Fruit fly (Drosophila melanogaster) whole organism: Measurements from ENCODE around the gene ATPsynC.

Source experiments
- CG8478 ChIP-seq: fragments of >200 bp; optimal IDR thresholded peaks from 2 replicates; lab custom pipeline; 2018; ENCODE audit warnings: inconsistent platforms
- EcR ChIP-seq, 2 experiments: fragments of >200 bp; optimal IDR thresholded peaks; 2 replicates each; lab custom pipeline; 2017; ENCODE audit warnings: missing biosample characterization in 2 of 2, missing genetic modification characterization in 2 of 2, missing genetic modification reagents in 2 of 2
- pan ChIP-seq: fragments of >200 bp; optimal IDR thresholded peaks from 2 replicates; lab custom pipeline; 2017
- psq ChIP-seq: fragments of >200 bp; optimal IDR thresholded peaks from 2 replicates; lab custom pipeline; 2017
- usp ChIP-seq: fragments of >200 bp; optimal IDR thresholded peaks from 2 replicates; lab custom pipeline; 2017; ENCODE audit warnings: missing biosample characterization, missing genetic modification characterization, mixed read lengths

DNA sequence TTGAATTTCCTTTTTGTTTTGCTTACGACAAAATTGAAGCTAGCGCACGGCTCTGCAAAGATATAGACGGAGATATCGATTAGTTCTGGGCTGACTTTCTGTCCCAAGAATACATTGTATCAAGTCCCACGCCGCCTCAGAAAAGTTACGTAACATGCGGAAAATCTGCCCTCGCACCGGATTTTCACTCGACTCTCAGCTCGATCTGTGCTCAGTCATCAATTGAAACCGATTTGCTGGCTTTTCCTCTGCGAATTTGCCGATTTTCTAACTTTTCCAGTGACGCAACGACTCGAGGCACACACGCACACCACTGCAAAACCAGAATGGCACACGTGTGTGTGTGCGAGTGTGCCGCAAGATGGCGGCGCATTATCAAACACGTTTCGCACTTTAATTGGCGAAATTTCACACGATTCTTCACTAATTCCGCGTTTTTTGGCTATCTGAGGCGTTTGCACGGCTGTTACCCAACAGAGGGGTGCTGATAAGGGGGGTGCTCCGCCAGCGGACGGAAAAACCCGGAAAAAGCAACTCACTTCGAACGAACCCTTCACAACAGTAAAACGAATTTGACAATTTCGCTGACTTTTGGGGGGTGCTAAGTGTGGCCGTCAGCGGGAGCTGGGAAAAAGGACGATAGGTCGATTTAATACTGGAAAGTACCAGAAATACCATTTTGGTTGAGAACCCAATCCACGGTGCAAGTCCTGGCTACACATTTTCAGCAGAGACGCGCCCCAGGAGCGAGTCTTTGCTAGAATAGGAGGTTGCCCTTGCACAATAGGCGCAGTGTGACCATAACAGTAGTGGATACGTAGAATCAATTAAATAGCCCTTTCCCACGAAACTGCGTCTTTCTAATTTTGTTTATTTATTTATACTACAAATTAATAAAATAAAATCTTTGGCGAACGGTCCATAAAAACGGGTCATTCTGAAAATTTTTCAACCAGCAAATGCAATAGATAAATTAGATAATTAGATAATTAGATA lies at the start of gene ATPsynC:
- TF ChIP-seq usp (GFP tag; lab: Kevin White, UChicago) (no peak), CG8478 (lab: Kevin White, UChicago) (no peak), EcR (GFP tag; optimal IDR thresholded peaks at IDR 0.05; lab: Kevin White, UChicago) (no peak), psq (no peak), pan (lab: Kevin White, UChicago) (no peak)
